Worm (Caenorhabditis elegans) whole organism, young adult: ENCODE measurements around the gene arf-1.

Experiments used
- B0336.3 ChIP-seq: fragments of 200-800 bp; sonication (Bioruptor generic); IDR thresholded peaks from 2 replicates; pipeline ENCODE4 v1.3.6; 2022; ENCODE audit warnings: missing genetic modification characterization, missing compliant biosample characterization
- D2030.7 ChIP-seq: fragments of 200-800 bp; sonication (Bioruptor generic); IDR thresholded peaks from 2 replicates; pipeline ENCODE4 v1.3.6; 2022; ENCODE audit warnings: missing genetic modification reagents, missing genetic modification characterization, missing compliant biosample characterization
- F22D6.2 ChIP-seq: sonication (generic microtip); optimal IDR thresholded peaks from 2 replicates; lab custom pipeline; 2016; ENCODE audit warnings: mild to moderate bottlenecking, missing genetic modification characterization, missing compliant biosample characterization
- F23B12.7 ChIP-seq: sonication (generic microtip); optimal IDR thresholded peaks from 2 replicates; lab custom pipeline; 2017; ENCODE audit warnings: missing genetic modification characterization, mild to moderate bottlenecking, missing compliant biosample characterization, antibody characterized with exemption, moderate library complexity; ENCODE audit not compliant: insufficient read depth
- F33H1.4 ChIP-seq: fragments of 200-800 bp; sonication (Bioruptor generic); IDR thresholded peaks from 2 replicates; pipeline ENCODE4 v1.3.6; 2022; ENCODE audit warnings: missing genetic modification reagents, missing genetic modification characterization, missing compliant biosample characterization
- F37B4.10 ChIP-seq: fragments of 200-800 bp; sonication (Bioruptor generic); IDR thresholded peaks from 2 replicates; pipeline ENCODE4 v1.3.6; 2022; ENCODE audit warnings: missing genetic modification characterization, missing compliant biosample characterization
- F49E8.2 ChIP-seq: sonication (generic microtip); optimal IDR thresholded peaks from 3 replicates; lab custom pipeline; 2017; ENCODE audit warnings: missing genetic modification characterization, mild to moderate bottlenecking, missing compliant biosample characterization, antibody characterized with exemption, moderate library complexity; ENCODE audit not compliant: insufficient read depth
- F52B5.7 ChIP-seq: sonication (generic microtip); optimal IDR thresholded peaks from 2 replicates; lab custom pipeline; 2016; ENCODE audit warnings: mild to moderate bottlenecking, missing genetic modification characterization, missing compliant biosample characterization
- F55B11.4 ChIP-seq: sonication (generic microtip); optimal IDR thresholded peaks from 2 replicates; lab custom pipeline; 2016; ENCODE audit warnings: missing compliant biosample characterization, missing genetic modification characterization, borderline replicate concordance; ENCODE audit not compliant: insufficient read depth
- T07F8.4 ChIP-seq: sonication (generic microtip); optimal IDR thresholded peaks from 2 replicates; lab custom pipeline; 2016; ENCODE audit warnings: mild to moderate bottlenecking, missing genetic modification characterization, moderate library complexity, missing compliant biosample characterization
- Y56A3A.18 ChIP-seq: fragments of 200-800 bp; sonication (Bioruptor generic); IDR thresholded peaks from 2 replicates; pipeline ENCODE4 v1.3.6; 2022; ENCODE audit warnings: missing genetic modification reagents, missing genetic modification characterization, missing compliant biosample characterization
- Y67H2A.10 ChIP-seq: fragments of 200-800 bp; sonication (Bioruptor generic); conservative IDR thresholded peaks from 2 replicates; pipeline ENCODE4 v1.3.6; 2022; ENCODE audit warnings: missing genetic modification reagents, missing genetic modification characterization, missing compliant biosample characterization
- ama-1 ChIP-seq, 3 experiments: fragments of 150-350 bp in 1 of 3; sonication (generic microtip) in 2 of 3; optimal IDR thresholded peaks; 2 replicates each; lab custom pipeline; 2014 to 2018; ENCODE audit warnings: missing biosample characterization in 2 of 3, missing genetic modification characterization in 2 of 3, missing genetic modification reagents in 2 of 3
- aptf-3 ChIP-seq: fragments of 200-800 bp; sonication (Bioruptor generic); IDR thresholded peaks from 2 replicates; pipeline ENCODE4 v1.3.6; 2022; ENCODE audit warnings: missing genetic modification characterization, missing compliant biosample characterization
- attf-3 ChIP-seq: fragments of 200-800 bp; sonication (Bioruptor generic); conservative IDR thresholded peaks from 2 replicates; pipeline ENCODE4 v1.3.6; 2022; ENCODE audit warnings: missing genetic modification reagents, missing genetic modification characterization, missing compliant biosample characterization
- bed-2 ChIP-seq: fragments of 200-800 bp; sonication (Bioruptor generic); IDR thresholded peaks from 2 replicates; pipeline ENCODE4 v1.3.6; 2022; ENCODE audit warnings: missing genetic modification reagents, missing genetic modification characterization, missing compliant biosample characterization
- ceh-100 ChIP-seq: fragments of 200-800 bp; sonication (Bioruptor generic); IDR thresholded peaks from 2 replicates; pipeline ENCODE4 v1.3.6; 2022; ENCODE audit warnings: missing genetic modification reagents, missing genetic modification characterization, missing compliant biosample characterization
- ceh-79 ChIP-seq: sonication (generic microtip); optimal IDR thresholded peaks from 2 replicates; lab custom pipeline; 2017; ENCODE audit warnings: mild to moderate bottlenecking, missing genetic modification characterization, missing compliant biosample characterization
- die-1 ChIP-seq: sonication (generic microtip); optimal IDR thresholded peaks from 2 replicates; lab custom pipeline; 2016; ENCODE audit warnings: missing genotype, mild to moderate bottlenecking, missing genetic modification characterization, missing compliant biosample characterization
- dox-1 ChIP-seq: fragments of 200-800 bp; sonication (Bioruptor generic); IDR thresholded peaks from 2 replicates; pipeline ENCODE4 v1.3.6; 2022; ENCODE audit warnings: missing genetic modification reagents, missing genetic modification characterization, missing compliant biosample characterization
- egl-18 ChIP-seq: fragments of 200-800 bp; sonication (Bioruptor generic); IDR thresholded peaks from 2 replicates; pipeline ENCODE4 v1.3.6; 2022; ENCODE audit warnings: missing genetic modification reagents, missing genetic modification characterization, missing compliant biosample characterization
- egrh-3 ChIP-seq: fragments of 200-800 bp; sonication (Bioruptor generic); IDR thresholded peaks from 2 replicates; pipeline ENCODE4 v1.3.6; 2022; ENCODE audit warnings: missing genetic modification reagents, missing genetic modification characterization, missing compliant biosample characterization
- him-1 ChIP-seq: sonication (generic microtip); optimal IDR thresholded peaks from 2 replicates; lab custom pipeline; 2016; ENCODE audit warnings: missing genotype, missing genetic modification reagents, missing genetic modification characterization, missing compliant biosample characterization
- hlh-12 ChIP-seq: sonication (generic microtip); optimal IDR thresholded peaks from 2 replicates; lab custom pipeline; 2016; ENCODE audit warnings: missing genetic modification characterization, missing compliant biosample characterization
- hmg-1.2 ChIP-seq: fragments of 200-800 bp; sonication (Bioruptor generic); IDR thresholded peaks from 2 replicates; pipeline ENCODE4 v1.3.6; 2022; ENCODE audit warnings: missing genetic modification reagents, missing genetic modification characterization, missing compliant biosample characterization
- lin-54 ChIP-seq: fragments of 200-800 bp; sonication (Bioruptor generic); optimal IDR thresholded peaks from 2 replicates; lab custom pipeline; 2018; ENCODE audit warnings: mild to moderate bottlenecking, missing genetic modification characterization, missing compliant biosample characterization
- madf-10 ChIP-seq: sonication (generic microtip); optimal IDR thresholded peaks from 2 replicates; lab custom pipeline; 2016; ENCODE audit warnings: mild to moderate bottlenecking, missing genetic modification characterization, missing compliant biosample characterization
- madf-3 ChIP-seq: fragments of 200-800 bp; sonication (Bioruptor generic); IDR thresholded peaks from 2 replicates; pipeline ENCODE4 v1.3.6; 2022; ENCODE audit warnings: missing genetic modification reagents, missing genetic modification characterization, missing compliant biosample characterization
- madf-6 ChIP-seq: fragments of 200-800 bp; sonication (Bioruptor generic); IDR thresholded peaks from 2 replicates; pipeline ENCODE4 v1.3.6; 2022; ENCODE audit warnings: missing genetic modification reagents, missing genetic modification characterization, missing compliant biosample characterization
- mcd-1 ChIP-seq: fragments of 200-800 bp; sonication (Bioruptor generic); IDR thresholded peaks from 2 replicates; pipeline ENCODE4 v1.3.6; 2022; ENCODE audit warnings: missing genetic modification reagents, missing genetic modification characterization, missing compliant biosample characterization
- nhr-120 ChIP-seq: fragments of 200-800 bp; sonication (Bioruptor generic); IDR thresholded peaks from 2 replicates; pipeline ENCODE4 v1.3.6; 2022; ENCODE audit warnings: missing genetic modification characterization, missing compliant biosample characterization
- nhr-179 ChIP-seq: sonication (generic microtip); optimal IDR thresholded peaks from 2 replicates; lab custom pipeline; 2016; ENCODE audit warnings: mild to moderate bottlenecking, missing genetic modification characterization, missing compliant biosample characterization
- nhr-80 ChIP-seq: sonication (generic microtip); optimal IDR thresholded peaks from 2 replicates; lab custom pipeline; 2016; ENCODE audit warnings: missing genetic modification characterization, missing compliant biosample characterization
- pbrm-1 ChIP-seq: fragments of 200-800 bp; sonication (Bioruptor generic); IDR thresholded peaks from 2 replicates; pipeline ENCODE4 v1.3.6; 2022; ENCODE audit warnings: missing genetic modification reagents, missing genetic modification characterization, missing compliant biosample characterization
- rcor-1 ChIP-seq: fragments of 200-800 bp; sonication (Bioruptor generic); IDR thresholded peaks from 2 replicates; pipeline ENCODE4 v1.3.6; 2022; ENCODE audit warnings: missing genetic modification reagents, missing genetic modification characterization, missing compliant biosample characterization
- rec-8 ChIP-seq, 2 experiments: sonication (generic microtip); optimal IDR thresholded peaks; 2 replicates each; lab custom pipeline; 2016; ENCODE audit warnings: mild to moderate bottlenecking in 2 of 2, missing genetic modification characterization in 2 of 2, missing genetic modification reagents in 2 of 2, missing genotype in 2 of 2, missing biosample characterization in 1 of 2, missing compliant biosample characterization in 1 of 2, moderate library complexity in 1 of 2
- rpc-1 ChIP-seq, 2 experiments: fragments of 150-350 bp in 1 of 2; sonication (generic microtip) in 1 of 2; optimal IDR thresholded peaks; 2 replicates each; lab custom pipeline; 2014 to 2018; ENCODE audit warnings: missing biosample characterization in 1 of 2, missing genetic modification characterization in 1 of 2, missing genetic modification reagents in 1 of 2, missing genotype in 1 of 2
- snpc-3.4 ChIP-seq: sonication (generic microtip); optimal IDR thresholded peaks from 2 replicates; lab custom pipeline; 2017; ENCODE audit warnings: missing genetic modification characterization, mild to moderate bottlenecking, missing compliant biosample characterization, antibody characterized with exemption, moderate library complexity, missing genotype, missing genetic modification reagents
- snpc-4 ChIP-seq, 5 experiments: fragments of 150-350 bp in 1 of 5; sonication (generic microtip) in 4 of 5; optimal IDR thresholded peaks; 2 replicates each; lab custom pipeline; 2014 to 2018; ENCODE audit warnings: missing genetic modification characterization in 5 of 5, missing biosample characterization in 3 of 5, antibody characterized with exemption in 2 of 5, mild to moderate bottlenecking in 2 of 5, missing compliant biosample characterization in 2 of 5, missing genotype in 2 of 5, moderate library complexity in 2 of 5, missing genetic modification reagents in 1 of 5
- somi-1 ChIP-seq: fragments of 200-800 bp; sonication (Bioruptor generic); optimal IDR thresholded peaks from 2 replicates; lab custom pipeline; 2018; ENCODE audit warnings: mild to moderate bottlenecking, missing genetic modification characterization, missing compliant biosample characterization
- unc-62 ChIP-seq: fragments of 150-350 bp; optimal IDR thresholded peaks from 2 replicates; lab custom pipeline; 2014; ENCODE audit warnings: missing biosample characterization, missing genetic modification reagents, missing genetic modification characterization
- zfh-2 ChIP-seq: fragments of 200-800 bp; sonication (Bioruptor generic); conservative IDR thresholded peaks from 2 replicates; pipeline ENCODE4 v1.3.6; 2022; ENCODE audit warnings: missing genetic modification reagents, missing genetic modification characterization, missing compliant biosample characterization
- ztf-18 ChIP-seq: sonication (generic microtip); optimal IDR thresholded peaks from 2 replicates; lab custom pipeline; 2016; ENCODE audit warnings: missing genotype, mild to moderate bottlenecking, missing genetic modification characterization, missing compliant biosample characterization
- ztf-22 ChIP-seq: fragments of 200-800 bp; sonication (Bioruptor generic); optimal IDR thresholded peaks from 2 replicates; lab custom pipeline; 2018; ENCODE audit warnings: mild to moderate bottlenecking, missing genetic modification characterization, moderate library complexity, missing compliant biosample characterization
- ztf-25 ChIP-seq: fragments of 200-800 bp; sonication (Bioruptor generic); IDR thresholded peaks from 2 replicates; pipeline ENCODE4 v1.3.6; 2022; ENCODE audit warnings: missing genetic modification reagents, missing genetic modification characterization, missing compliant biosample characterization
- ztf-3 ChIP-seq: fragments of 200-800 bp; sonication (Bioruptor generic); optimal IDR thresholded peaks from 2 replicates; lab custom pipeline; 2018; ENCODE audit warnings: mild to moderate bottlenecking, missing genetic modification characterization, missing compliant biosample characterization

Gene arf-1

DNA sequence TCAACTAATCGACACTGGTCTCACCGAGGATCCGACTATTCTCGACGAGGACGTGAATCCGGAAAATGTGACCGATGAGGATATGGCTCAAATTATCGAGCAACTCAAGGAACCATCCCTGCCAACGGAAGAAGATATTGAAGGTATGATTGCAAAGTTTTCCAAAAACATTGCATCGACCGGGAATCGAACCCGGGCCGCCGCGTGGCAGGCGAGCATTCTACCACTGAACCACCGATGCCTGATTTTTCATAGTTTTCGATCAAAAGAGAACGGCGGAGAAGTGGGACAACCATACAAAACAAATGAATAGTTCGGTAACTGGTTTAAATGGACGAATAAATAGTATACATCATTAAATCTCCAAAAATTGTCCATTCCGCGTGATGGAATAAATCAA is 47.2 kb downstream of the arf-1 start (continued):
- peak; percentile 42 for TF ChIP-seq F33H1.4 (GFP tag; lab: Robert Waterston, UW)
- TF ChIP-seq rec-8 (tag; optimal IDR thresholded peaks at IDR 0.05; lab: Kevin White, UChicago) = peak in 1 of 2 experiments; percentile 43
- peak; percentile 17 for TF ChIP-seq nhr-80 (tag; lab: Kevin White, UChicago)
- TF ChIP-seq ztf-3 (GFP tag; lab: Kevin White, UChicago) = no peak
- TF ChIP-seq mcd-1 (GFP tag; lab: Robert Waterston, UW) = 0 out of 2 replicates have a peak, but pooled peaks have one; percentile 22
- no peak for TF ChIP-seq ztf-22 (GFP tag; lab: Kevin White, UChicago)
- TF ChIP-seq snpc-3.4 (tag; lab: Kevin White, UChicago) = peak; percentile 64
- TF ChIP-seq snpc-4 (GFP tag; optimal IDR thresholded peaks at IDR 0.05; lab: Kevin White, UChicago) = peak; percentile 44
- peak in 3 of 4 experiments; percentile 43 to 54 (median 52) for TF ChIP-seq snpc-4 (tag; optimal IDR thresholded peaks at IDR 0.05; lab: Kevin White, UChicago)
- TF ChIP-seq lin-54 (GFP tag; lab: Kevin White, UChicago) = peak; percentile 50
- no peak for TF ChIP-seq unc-62 (GFP tag; lab: Kevin White, UChicago)
- TF ChIP-seq Y67H2A.10 (GFP tag; lab: Robert Waterston, UW) = no peak
- no peak for TF ChIP-seq F52B5.7
- TF ChIP-seq T07F8.4 (tag; lab: Kevin White, UChicago) = peak; percentile 51
- 0 out of 2 replicates have a peak, but pooled peaks have one; percentile 14 for TF ChIP-seq aptf-3 (GFP tag; lab: Robert Waterston, UW)
- TF ChIP-seq dox-1 = peak; percentile 55
- TF ChIP-seq attf-3 = 0 out of 2 replicates have a peak, but pooled peaks have one; percentile 24
- TF ChIP-seq somi-1 = no peak
- peak; percentile 78 for TF ChIP-seq him-1 (tag; lab: Kevin White, UChicago)
- peak; percentile 80 for TF ChIP-seq F23B12.7 (tag; lab: Kevin White, UChicago)
- TF ChIP-seq madf-10 (tag; lab: Kevin White, UChicago) = peak; percentile 48
- TF ChIP-seq egl-18 = no peak
- 0 out of 2 replicates have a peak, but pooled peaks have one; percentile 44 for TF ChIP-seq Y56A3A.18
- TF ChIP-seq bed-2 = no peak
- TF ChIP-seq hlh-12 (tag; lab: Kevin White, UChicago) = no peak
- no peak for TF ChIP-seq ceh-100 (GFP tag; lab: Robert Waterston, UW)
- TF ChIP-seq F22D6.2 (tag; lab: Kevin White, UChicago) = no peak
- TF ChIP-seq madf-6 (GFP tag; lab: Robert Waterston, UW) = peak; percentile 61
- no peak for TF ChIP-seq nhr-120 (GFP tag; lab: Robert Waterston, UW)
- peak; percentile 71; the same call in 1 of the 2 replicates for TF ChIP-seq D2030.7
- no peak for TF ChIP-seq ama-1 (optimal IDR thresholded peaks at IDR 0.05; lab: Kevin White, UChicago)
- TF ChIP-seq ama-1 (GFP tag; optimal IDR thresholded peaks at IDR 0.05; lab: Kevin White, UChicago) = peak in 1 of 2 experiments; percentile 48
- TF ChIP-seq F49E8.2 (tag; lab: Kevin White, UChicago) = peak; percentile 65
- TF ChIP-seq pbrm-1 (GFP tag; lab: Robert Waterston, UW) = 0 out of 2 replicates have a peak, but pooled peaks have one; percentile 45
- TF ChIP-seq rpc-1 (optimal IDR thresholded peaks at IDR 0.05; lab: Kevin White, UChicago) = peak; percentile 77
- TF ChIP-seq rpc-1 (tag; optimal IDR thresholded peaks at IDR 0.05; lab: Kevin White, UChicago) = peak; percentile 87
- TF ChIP-seq ceh-79 (tag; lab: Kevin White, UChicago) = no peak
- TF ChIP-seq F37B4.10 (GFP tag; lab: Robert Waterston, UW) = no peak
- TF ChIP-seq hmg-1.2 (GFP tag; lab: Robert Waterston, UW) = peak; percentile 72
- peak; percentile 36; the same call in 1 of the 2 replicates for TF ChIP-seq egrh-3 (GFP tag; lab: Robert Waterston, UW)
- TF ChIP-seq nhr-179 (tag; lab: Kevin White, UChicago) = no peak
- TF ChIP-seq ztf-18 (tag; lab: Kevin White, UChicago) = peak; percentile 70
- TF ChIP-seq madf-3 (GFP tag; lab: Robert Waterston, UW) = no peak
- peak; percentile 58 for TF ChIP-seq die-1
- no peak for TF ChIP-seq F55B11.4 (tag; lab: Kevin White, UChicago)
- 0 out of 2 replicates have a peak, but pooled peaks have one; percentile 49 for TF ChIP-seq B0336.3 (GFP tag; lab: Robert Waterston, UW)
- peak; percentile 37; the same call in 1 of the 2 replicates for TF ChIP-seq zfh-2
- TF ChIP-seq rcor-1 (GFP tag; lab: Robert Waterston, UW) = 0 out of 2 replicates have a peak, but pooled peaks have one; percentile 19
- peak; percentile 85; the same call in 1 of the 2 replicates for TF ChIP-seq ztf-25 (GFP tag; lab: Robert Waterston, UW)
